Fruit fly (Drosophila melanogaster) Kc167 (cell line): ENCODE measurements around the gene CG14151.

Experiments
- Myc ChIP-seq: fragments of >200 bp; optimal IDR thresholded peaks from 2 replicates; lab custom pipeline; 2017; ENCODE audit warnings: missing external identifiers
- Sin3A ChIP-seq: fragments of >200 bp; optimal IDR thresholded peaks from 2 replicates; lab custom pipeline; 2018; ENCODE audit warnings: missing external identifiers
- psq ChIP-seq: fragments of >200 bp; optimal IDR thresholded peaks from 2 replicates; lab custom pipeline; 2017; ENCODE audit warnings: missing external identifiers
- ttk ChIP-seq: sonication (Bioruptor generic); optimal IDR thresholded peaks from 2 replicates; lab custom pipeline; 2017; ENCODE audit warnings: missing external identifiers

DNA sequence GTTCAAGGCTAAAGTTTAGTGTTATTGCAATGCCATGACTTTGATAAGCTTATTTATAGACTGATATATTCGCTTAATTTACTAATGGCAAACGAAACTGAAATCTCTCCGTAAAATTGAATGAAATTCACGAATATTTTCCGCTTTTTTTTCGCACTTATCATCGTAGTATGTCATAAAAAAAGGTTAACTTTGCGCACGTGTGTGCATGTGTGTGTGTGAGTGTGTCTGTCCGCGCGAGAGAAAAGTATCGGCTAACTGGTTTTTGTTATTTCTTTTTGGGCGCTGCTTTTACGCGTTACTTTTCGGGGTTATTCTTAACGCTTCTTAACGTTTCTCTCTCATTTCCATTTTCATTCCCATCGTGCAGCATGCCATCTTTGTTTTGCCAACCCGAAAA is 49.5 kb upstream of the CG14151 start:
- TF ChIP-seq psq (lab: Kevin White, UChicago): no peak
- TF ChIP-seq Sin3A (lab: Kevin White, UChicago): no peak
- no peak for TF ChIP-seq Myc (lab: Kevin White, UChicago)
- TF ChIP-seq ttk (lab: Kevin White, UChicago): no peak
